Worm (Caenorhabditis elegans) whole organism, L4/young adult: ENCODE measurements around the gene mig-13.

Experiments
- W03F9.2 ChIP-seq: fragments of 150-350 bp; optimal IDR thresholded peaks from 2 replicates; lab custom pipeline; 2014; ENCODE audit warnings: missing biosample characterization, missing genetic modification characterization
- dao-5 ChIP-seq: sonication (generic microtip); optimal IDR thresholded peaks from 2 replicates; lab custom pipeline; 2016; ENCODE audit warnings: missing genotype, missing genetic modification characterization, moderate library complexity, missing compliant biosample characterization
- him-1 ChIP-seq: sonication (generic microtip); optimal IDR thresholded peaks from 2 replicates; lab custom pipeline; 2016; ENCODE audit warnings: missing genotype, missing genetic modification reagents, missing genetic modification characterization, missing compliant biosample characterization

ce11 chrX:4788958-4789357 lies 11.0 kb downstream of the mig-13 start:
- TF ChIP-seq him-1 (tag; lab: Kevin White, UChicago) (no peak), W03F9.2 (peak; percentile 6), dao-5 (tag; lab: Kevin White, UChicago) (no peak)
